Fruit fly (Drosophila melanogaster): Measurements from ENCODE around the gene Tgs1.
A peak's percentile ranks its signal among the peaks of the same experiment; 100 is the strongest.

Gene Tgs1

dm6 chr3R:18295262-18295944 is 40.1 kb downstream of the Tgs1 start (continued):
- TF ChIP-seq BEAF-32 (GFP tag; optimal IDR thresholded peaks at IDR 0.05) (no peak), insv (GFP tag; optimal IDR thresholded peaks at IDR 0.05) (no peak), Deaf1 (tag; optimal IDR thresholded peaks at IDR 0.05) (peak; percentile 11), Hr51 (GFP tag; optimal IDR thresholded peaks at IDR 0.05) (peak in 1 of 2 experiments; percentile 63), CG13123 (GFP tag; optimal IDR thresholded peaks at IDR 0.05) (no peak), CG16863 (GFP tag; optimal IDR thresholded peaks at IDR 0.05) (no peak), CG10366 (GFP tag; IDR thresholded peaks at IDR 0.05) (no peak), CG12659 (GFP tag; optimal IDR thresholded peaks at IDR 0.05) (peak; percentile 14), CG7963 (GFP tag; IDR thresholded peaks at IDR 0.05; ENCODE audit: partially characterized antibody) (peak; percentile 52; the same call in 1 of the 3 replicates), dmrt99B (tag; optimal IDR thresholded peaks at IDR 0.05) (peak; percentile 28), CG9876 (GFP tag; optimal IDR thresholded peaks at IDR 0.05) (no peak), B-H2 (GFP tag; optimal IDR thresholded peaks at IDR 0.05) (no peak), CG1832 (GFP tag; optimal IDR thresholded peaks at IDR 0.05) (no peak), CG17361 (GFP tag; IDR thresholded peaks at IDR 0.05) (peak; percentile 45; the same call in 2 of the 3 replicates), emc (GFP tag; optimal IDR thresholded peaks at IDR 0.05) (no peak), Sin3A (optimal IDR thresholded peaks at IDR 0.05) (no peak), Side (GFP tag; optimal IDR thresholded peaks at IDR 0.05) (no peak), Sox100B (GFP tag; optimal IDR thresholded peaks at IDR 0.05) (no peak), E2f1 (GFP tag; IDR thresholded peaks at IDR 0.05) (no peak), hkb (optimal IDR thresholded peaks at IDR 0.05) (no peak), hkb (GFP tag; IDR thresholded peaks at IDR 0.05) (no peak), CG1529 (GFP tag; optimal IDR thresholded peaks at IDR 0.05) (no peak), HLH4C (GFP tag; IDR thresholded peaks at IDR 0.05; ENCODE audit: partially characterized antibody) (peak; percentile 59), CG6272 (GFP tag; IDR thresholded peaks at IDR 0.05) (no peak), Max (GFP tag; optimal IDR thresholded peaks at IDR 0.05) (no peak), CG18619 (GFP tag; optimal IDR thresholded peaks at IDR 0.05) (no peak), CG2678 (tag; optimal IDR thresholded peaks at IDR 0.05) (peak; percentile 28), Atf3 (GFP tag; optimal IDR thresholded peaks at IDR 0.05) (no peak), CG12942 (GFP tag; optimal IDR thresholded peaks at IDR 0.05) (no peak), Jarid2 (GFP tag; optimal IDR thresholded peaks at IDR 0.05) (no peak), CG11085 (GFP tag; IDR thresholded peaks at IDR 0.05) (no peak), Trl (optimal IDR thresholded peaks at IDR 0.05) (no peak), Trl (GFP tag; optimal IDR thresholded peaks at IDR 0.05) (no peak), nerfin-1 (tag; optimal IDR thresholded peaks at IDR 0.05) (no peak), en (GFP tag; optimal IDR thresholded peaks at IDR 0.05) (no peak), CG32767 (GFP tag; IDR thresholded peaks at IDR 0.05) (no peak), Lpt (GFP tag; optimal IDR thresholded peaks at IDR 0.05) (no peak), Mrtf (GFP tag; IDR thresholded peaks at IDR 0.05) (no peak), inv (GFP tag; IDR thresholded peaks at IDR 0.05; ENCODE audit: partially characterized antibody) (peak; percentile 9; the same call in 1 of the 2 replicates), TFAM (GFP tag; optimal IDR thresholded peaks at IDR 0.05) (no peak), otp (GFP tag; IDR thresholded peaks at IDR 0.05) (no peak), wek (GFP tag; optimal IDR thresholded peaks at IDR 0.05) (no peak), Scr (GFP tag; IDR thresholded peaks at IDR 0.05; ENCODE audit: partially characterized antibody) (no peak), CG10462 (GFP tag; optimal IDR thresholded peaks at IDR 0.05) (no peak), CG14441 (GFP tag; IDR thresholded peaks at IDR 0.05) (no peak), CG8924 (tag; optimal IDR thresholded peaks at IDR 0.05) (no peak), jing (GFP tag; optimal IDR thresholded peaks at IDR 0.05) (no peak), gce (GFP tag; IDR thresholded peaks at IDR 0.05) (no peak), HLHmδ (GFP tag; optimal IDR thresholded peaks at IDR 0.05) (no peak), CG15073 (GFP tag; optimal IDR thresholded peaks at IDR 0.05) (no peak), zfh2 (GFP tag; optimal IDR thresholded peaks at IDR 0.05) (no peak)
